Worm (Caenorhabditis elegans) whole organism, L4/young adult: ENCODE data around the gene sodh-2.

Source experiments
- W03F9.2 ChIP-seq: fragments of 150-350 bp; optimal IDR thresholded peaks from 2 replicates; lab custom pipeline; 2014; ENCODE audit warnings: missing biosample characterization, missing genetic modification characterization
- dao-5 ChIP-seq: sonication (generic microtip); optimal IDR thresholded peaks from 2 replicates; lab custom pipeline; 2016; ENCODE audit warnings: missing genotype, missing genetic modification characterization, moderate library complexity, missing compliant biosample characterization
- him-1 ChIP-seq: sonication (generic microtip); optimal IDR thresholded peaks from 2 replicates; lab custom pipeline; 2016; ENCODE audit warnings: missing genotype, missing genetic modification reagents, missing genetic modification characterization, missing compliant biosample characterization

DNA sequence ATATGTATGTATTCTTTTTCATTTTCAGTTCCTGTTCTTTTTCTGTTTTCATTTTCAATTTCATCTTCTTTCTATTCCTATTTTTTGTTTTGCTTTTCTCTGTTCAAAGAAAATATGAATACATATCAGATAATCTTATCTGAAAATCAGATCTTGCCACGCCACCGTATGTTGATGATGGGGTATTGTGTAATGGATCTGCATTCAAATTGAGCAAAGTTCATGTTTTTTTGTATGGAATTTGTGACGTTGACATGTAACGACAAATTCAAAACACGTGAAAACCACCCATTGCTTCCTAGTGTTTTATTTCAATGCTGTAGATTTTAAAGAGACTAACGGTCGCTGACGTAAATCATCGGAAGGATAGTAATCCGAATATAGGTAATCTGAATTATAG lies 32.7 kb downstream of the sodh-2 start:
- TF ChIP-seq dao-5 (tag; lab: Kevin White, UChicago) (no peak), W03F9.2 (tag; lab: Kevin White, UChicago) (no peak), him-1 (tag; lab: Kevin White, UChicago) (no peak)
